Fruit fly (Drosophila melanogaster): ENCODE measurements around the gene CG15865.

dm6 chrX:16691440-16691839 lies 27.2 kb upstream of the CG15865 start:
- TF ChIP-seq CG6854 (GFP tag; optimal IDR thresholded peaks at IDR 0.05) (no peak), CG11902 (GFP tag; optimal IDR thresholded peaks at IDR 0.05) (peak; percentile 51), Smox (GFP tag; optimal IDR thresholded peaks at IDR 0.05) (peak; percentile 61), lz (GFP tag; optimal IDR thresholded peaks at IDR 0.05) (peak; percentile 63), CG15336 (GFP tag; IDR thresholded peaks at IDR 0.05) (peak; percentile 88), Sox102F (GFP tag; optimal IDR thresholded peaks at IDR 0.05) (peak; percentile 51), OdsH (GFP tag; optimal IDR thresholded peaks at IDR 0.05) (peak; percentile 80), CG11294 (GFP tag; IDR thresholded peaks at IDR 0.05) (peak; percentile 76; the same call in 1 of the 2 replicates), topi (GFP tag; optimal IDR thresholded peaks at IDR 0.05) (peak; percentile 73), CG3919 (GFP tag; optimal IDR thresholded peaks at IDR 0.05) (peak; percentile 78)
